Worm (Caenorhabditis elegans) whole organism, young adult: Measurements from ENCODE around the gene C06E2.9.

ENCODE experiments used
- K11D2.4 ChIP-seq: fragments of 200-800 bp; sonication (Bioruptor generic); IDR thresholded peaks from 2 replicates; pipeline ENCODE4 v1.3.6; 2022; ENCODE audit warnings: missing genetic modification reagents, missing genetic modification characterization, missing compliant biosample characterization
- ceh-79 ChIP-seq: sonication (generic microtip); optimal IDR thresholded peaks from 2 replicates; lab custom pipeline; 2017; ENCODE audit warnings: mild to moderate bottlenecking, missing genetic modification characterization, missing compliant biosample characterization
- die-1 ChIP-seq: sonication (generic microtip); optimal IDR thresholded peaks from 2 replicates; lab custom pipeline; 2016; ENCODE audit warnings: missing genotype, mild to moderate bottlenecking, missing genetic modification characterization, missing compliant biosample characterization
- ekl-4 ChIP-seq: fragments of 200-800 bp; sonication (Bioruptor generic); IDR thresholded peaks from 2 replicates; pipeline ENCODE4 v1.3.6; 2022; ENCODE audit warnings: missing genetic modification reagents, missing genetic modification characterization, missing compliant biosample characterization
- lin-35 ChIP-seq, 3 experiments: fragments of 150-350 bp in 2 of 3; sonication (generic microtip) in 1 of 3; optimal IDR thresholded peaks; 2 replicates each; lab custom pipeline; 2014 to 2018; ENCODE audit warnings: missing biosample characterization in 3 of 3, missing genetic modification characterization in 3 of 3, missing genetic modification reagents in 3 of 3
- lin-54 ChIP-seq: fragments of 200-800 bp; sonication (Bioruptor generic); optimal IDR thresholded peaks from 2 replicates; lab custom pipeline; 2018; ENCODE audit warnings: mild to moderate bottlenecking, missing genetic modification characterization, missing compliant biosample characterization
- unc-130 ChIP-seq: sonication (generic microtip); optimal IDR thresholded peaks from 2 replicates; lab custom pipeline; 2016; ENCODE audit warnings: missing genetic modification reagents, missing genetic modification characterization, missing compliant biosample characterization
- unc-62 ChIP-seq: fragments of 150-350 bp; optimal IDR thresholded peaks from 2 replicates; lab custom pipeline; 2014; ENCODE audit warnings: missing biosample characterization, missing genetic modification reagents, missing genetic modification characterization

ce11 chrX:8820643-8821042, 40.4 kb upstream of the C06E2.9 start:
- TF ChIP-seq die-1 (tag; lab: Kevin White, UChicago) = no peak
- no peak for TF ChIP-seq lin-35 (GFP tag; optimal IDR thresholded peaks at IDR 0.05; lab: Kevin White, UChicago)
- no peak for TF ChIP-seq lin-54
- TF ChIP-seq K11D2.4 (GFP tag; lab: Robert Waterston, UW) = no peak
- TF ChIP-seq ceh-79 (tag; lab: Kevin White, UChicago) = no peak
- TF ChIP-seq unc-62 = no peak
- TF ChIP-seq ekl-4 (GFP tag; lab: Robert Waterston, UW) = no peak
- no peak for TF ChIP-seq unc-130 (GFP tag; lab: Kevin White, UChicago)
